Worm (Caenorhabditis elegans) whole organism, young adult: ENCODE results near the gene spp-27.

Source experiments
- ZK185.1 ChIP-seq: sonication (generic microtip); optimal IDR thresholded peaks from 2 replicates; lab custom pipeline; 2016; ENCODE audit warnings: mild to moderate bottlenecking, missing genetic modification characterization, missing compliant biosample characterization; ENCODE audit not compliant: poor library complexity, severe bottlenecking
- somi-1 ChIP-seq: fragments of 200-800 bp; sonication (Bioruptor generic); optimal IDR thresholded peaks from 2 replicates; lab custom pipeline; 2018; ENCODE audit warnings: mild to moderate bottlenecking, missing genetic modification characterization, missing compliant biosample characterization

DNA sequence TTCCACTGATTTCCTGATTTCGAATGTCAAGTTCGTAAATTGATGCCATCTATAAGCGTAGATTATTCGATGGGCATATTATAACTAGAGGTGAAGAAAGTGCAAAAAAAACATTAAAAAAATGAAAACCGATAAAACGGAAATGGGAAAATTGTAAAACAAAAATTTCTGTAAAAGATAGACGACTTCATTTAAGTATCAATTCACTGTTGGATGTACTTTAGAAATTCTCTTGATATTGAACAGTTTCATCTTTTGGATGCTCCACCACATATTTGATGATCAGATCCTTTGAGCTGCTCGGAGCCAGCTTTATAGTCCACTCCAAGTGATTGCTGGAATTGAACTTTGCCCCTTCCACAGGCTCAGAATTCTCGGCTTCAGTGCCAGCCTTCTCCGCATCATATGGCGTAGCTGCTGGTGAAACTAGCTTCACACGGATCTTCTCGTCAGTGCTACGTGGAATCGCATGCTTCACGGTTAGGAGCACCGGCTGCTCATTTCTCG, 45.7 kb upstream of the spp-27 start, which contains the start of gene ZK1055.6:
- TF ChIP-seq somi-1, result no peak
- TF ChIP-seq ZK185.1 (tag; lab: Kevin White, UChicago), result no peak
